Worm (Caenorhabditis elegans): ENCODE results near the gene srh-245.

DNA sequence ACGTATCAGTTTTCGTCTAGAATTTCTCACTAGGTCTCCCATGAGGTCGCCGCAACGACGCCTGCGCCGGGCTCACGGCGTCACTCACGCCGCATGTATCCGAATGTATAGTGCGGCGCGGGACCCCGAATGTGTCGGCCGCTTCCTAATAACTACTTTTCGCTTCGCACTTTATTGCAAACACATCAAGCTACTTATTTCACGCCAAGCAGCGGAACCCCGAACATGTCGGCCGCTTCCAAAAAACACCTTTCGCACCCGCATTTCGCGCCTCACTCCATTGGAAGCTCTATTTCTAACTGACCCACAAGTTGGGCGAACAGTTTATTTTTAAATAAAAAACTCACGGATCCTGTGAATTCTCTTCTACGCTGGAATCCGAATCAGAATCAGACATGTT, 20.4 kb upstream of the srh-245 start:
- no peak for TF ChIP-seq lsy-2 (tag; optimal IDR thresholded peaks at IDR 0.05)
- TF ChIP-seq mes-2 (tag; optimal IDR thresholded peaks at IDR 0.05; ENCODE audit: poor library complexity, severe bottlenecking): no peak
- no peak for TF ChIP-seq egl-27 (tag; optimal IDR thresholded peaks at IDR 0.05)
- no peak for TF ChIP-seq spr-3 (GFP tag; optimal IDR thresholded peaks at IDR 0.05)
- no peak for TF ChIP-seq lir-3 (tag; optimal IDR thresholded peaks at IDR 0.05)
- no peak for TF ChIP-seq arid-1 (GFP tag; conservative IDR thresholded peaks at IDR 0.05)
- no peak for TF ChIP-seq ama-1 (optimal IDR thresholded peaks at IDR 0.05)
- no peak for TF ChIP-seq lin-39 (tag; optimal IDR thresholded peaks at IDR 0.05)
- TF ChIP-seq dpl-1 (GFP tag; optimal IDR thresholded peaks at IDR 0.05): no peak
- no peak for TF ChIP-seq T26A8.4 (GFP tag; IDR thresholded peaks at IDR 0.05)
- TF ChIP-seq ces-1 (GFP tag; optimal IDR thresholded peaks at IDR 0.05): no peak

Measured in whole organism, L4 larva.